Fruit fly (Drosophila melanogaster) S2 (cell line): ENCODE data around the gene CG15563.

Experiments used
- CG8478 ChIP-seq: fragments of >200 bp; optimal IDR thresholded peaks from 2 replicates; lab custom pipeline; 2018
- CTCF ChIP-seq, 2 experiments: fragments of >200 bp; optimal IDR thresholded peaks; 2 replicates each; lab custom pipeline; 2018

The CG15563 gene

dm6 chr3R:31218997-31219992, 12.8 kb downstream of the CG15563 start, which contains the start of gene ATPsynC:
ATPsynC (minus strand) TSS chr3R:31219630.
- TF ChIP-seq CG8478 (no peak), CTCF (optimal IDR thresholded peaks at IDR 0.05; lab: Kevin White, UChicago) (peak; percentile 75 to 82)

- TF ChIP-seq CG8478 (no peak), CTCF (optimal IDR thresholded peaks at IDR 0.05; lab: Kevin White, UChicago) (no peak)
Measured at dm6 chr3R:31218214-31218876, 13.8 kb downstream of the CG15563 start.

- no peak for TF ChIP-seq CTCF (optimal IDR thresholded peaks at IDR 0.05; lab: Kevin White, UChicago)
- no peak for TF ChIP-seq CG8478
Measured at dm6 chr3R:31215830-31216229, 16.3 kb downstream of the CG15563 start, which contains the start of gene CG15561. CG15561 (minus strand) TSS chr3R:31215942.

DNA sequence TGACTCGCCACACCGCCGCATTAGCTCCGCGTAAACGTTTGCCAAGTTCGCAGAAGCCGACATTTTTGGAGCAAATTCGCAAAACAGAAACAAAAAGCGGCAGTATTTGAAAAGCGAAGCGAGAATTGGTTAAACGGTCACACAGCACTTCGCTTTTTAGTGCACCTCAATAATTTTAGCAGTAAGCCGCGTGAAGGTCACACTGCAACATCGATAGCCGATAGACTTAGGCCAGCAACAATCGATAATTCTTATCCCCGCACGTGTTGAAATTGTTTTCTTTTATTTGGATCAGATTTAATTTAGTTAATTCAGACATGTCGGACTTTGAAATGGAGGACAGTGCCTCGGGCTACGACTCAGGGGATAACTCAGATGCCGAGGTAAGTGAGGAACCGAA, 18.9 kb downstream of the CG15563 start, which contains the start of the genes Zwilch and CG1542:
Gene Zwilch, minus strand, starts transcription at position 150 of the 400 bp plus-strand sequence.
Gene CG1542, plus strand, starts transcription at position 232 of the 400 bp plus-strand sequence.
- TF ChIP-seq CG8478 = no peak
- TF ChIP-seq CTCF (optimal IDR thresholded peaks at IDR 0.05; lab: Kevin White, UChicago) = peak; percentile 29 to 34

- no peak for TF ChIP-seq CTCF (optimal IDR thresholded peaks at IDR 0.05; lab: Kevin White, UChicago)
- no peak for TF ChIP-seq CG8478
Measured at dm6 chr3R:31210630-31211029, 21.5 kb downstream of the CG15563 start, which contains the start of gene chp. chp (minus strand) TSS chr3R:31210730.

DNA sequence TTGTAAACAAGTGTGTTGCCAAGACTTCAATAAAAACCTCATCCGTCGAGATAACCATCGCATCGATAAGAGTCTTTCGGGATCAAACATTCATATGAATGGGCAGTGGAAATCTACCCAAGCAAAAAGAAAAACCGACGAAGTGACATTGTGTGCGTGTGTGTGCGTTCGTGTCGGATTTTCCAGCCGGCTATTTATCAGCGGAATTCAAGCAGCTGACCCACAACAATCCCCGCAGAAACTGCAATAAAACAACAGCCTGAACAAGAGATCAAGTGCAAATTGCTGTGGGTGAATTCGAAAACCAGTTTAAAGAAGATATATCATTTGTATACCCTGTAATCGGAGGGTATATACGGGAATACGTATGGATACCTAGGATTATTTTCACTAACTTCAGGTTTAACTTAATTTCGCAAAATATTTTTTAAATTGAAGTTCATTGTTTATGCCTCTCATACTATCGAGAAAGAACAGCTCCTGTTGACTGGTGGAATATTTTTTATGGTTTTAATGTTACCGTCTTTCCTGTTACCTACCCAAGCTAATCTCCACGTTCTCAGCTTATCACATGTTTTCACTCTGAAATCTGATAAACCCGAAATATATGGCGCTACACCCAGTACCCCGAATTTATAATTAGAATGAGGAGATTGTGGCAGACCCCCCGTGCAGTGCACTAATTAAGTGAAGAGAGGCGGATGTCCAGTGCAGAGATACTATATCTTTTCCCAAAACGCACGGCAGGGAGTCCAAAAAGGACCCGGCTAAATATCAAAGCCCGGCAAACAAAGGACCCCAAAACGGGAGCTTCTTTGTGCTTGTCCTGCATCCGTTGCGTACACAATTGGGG, 34.8 kb downstream of the CG15563 start:
- TF ChIP-seq CG8478 = no peak
- TF ChIP-seq CTCF (optimal IDR thresholded peaks at IDR 0.05; lab: Kevin White, UChicago) = no peak

DNA sequence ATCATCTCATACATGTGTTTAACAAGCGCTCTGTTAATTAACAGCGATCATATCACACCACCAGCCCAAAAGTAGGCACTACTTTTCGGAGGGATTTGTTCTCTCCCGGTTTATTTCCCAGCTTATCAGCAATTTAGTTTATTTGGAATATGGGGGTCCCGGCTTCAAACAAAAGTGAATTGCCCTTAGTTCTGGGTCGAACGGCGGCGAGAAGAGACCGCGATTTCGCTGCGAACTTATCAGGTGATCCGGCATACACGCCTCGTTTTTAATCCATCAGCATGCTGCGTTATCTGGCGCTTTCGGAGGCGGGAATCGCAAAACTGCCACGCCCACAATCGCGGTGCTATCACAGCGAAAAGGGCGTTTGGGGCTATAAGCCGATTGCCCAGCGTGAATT, 35.4 kb downstream of the CG15563 start, which contains the start of gene CG1544:
Gene CG1544, plus strand, starts transcription at position 186 of the 400 bp plus-strand sequence.
- peak in 1 of 2 experiments; percentile 10 for TF ChIP-seq CTCF (optimal IDR thresholded peaks at IDR 0.05; lab: Kevin White, UChicago)
- no peak for TF ChIP-seq CG8478

- no peak for TF ChIP-seq CG8478
- TF ChIP-seq CTCF (optimal IDR thresholded peaks at IDR 0.05; lab: Kevin White, UChicago) = no peak
Measured at dm6 chr3R:31195695-31196113, 36.4 kb downstream of the CG15563 start, which contains the start of gene mesh. mesh (minus strand) TSS chr3R:31195762.

dm6 chr3R:31194627-31195026, 37.5 kb downstream of the CG15563 start:
- TF ChIP-seq CTCF (optimal IDR thresholded peaks at IDR 0.05; lab: Kevin White, UChicago) = no peak
- TF ChIP-seq CG8478 = no peak

DNA sequence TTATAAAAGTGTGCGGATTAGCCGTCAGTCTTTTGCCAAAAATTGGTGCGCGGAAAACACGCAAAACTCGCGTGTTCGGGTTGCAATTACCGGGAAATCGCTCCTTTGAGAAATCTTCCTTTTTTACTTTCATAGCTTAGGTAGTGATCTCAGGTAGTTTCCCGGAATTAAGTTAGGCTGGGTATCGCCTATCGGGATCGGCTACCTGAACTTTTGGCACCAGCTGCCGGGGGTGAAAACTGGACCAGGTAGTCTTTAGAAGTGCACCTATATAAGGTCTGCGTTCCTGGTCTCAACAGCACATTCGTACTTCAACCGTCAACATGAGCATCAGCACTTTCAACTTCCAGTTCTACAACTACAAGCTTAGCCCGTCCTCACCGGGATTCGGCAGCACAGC, 39.1 kb downstream of the CG15563 start, which contains the start of gene bnk:
Gene bnk, plus strand, starts transcription at position 301 of the 400 bp plus-strand sequence.
- TF ChIP-seq CG8478 = no peak
- no peak for TF ChIP-seq CTCF (optimal IDR thresholded peaks at IDR 0.05; lab: Kevin White, UChicago)

DNA sequence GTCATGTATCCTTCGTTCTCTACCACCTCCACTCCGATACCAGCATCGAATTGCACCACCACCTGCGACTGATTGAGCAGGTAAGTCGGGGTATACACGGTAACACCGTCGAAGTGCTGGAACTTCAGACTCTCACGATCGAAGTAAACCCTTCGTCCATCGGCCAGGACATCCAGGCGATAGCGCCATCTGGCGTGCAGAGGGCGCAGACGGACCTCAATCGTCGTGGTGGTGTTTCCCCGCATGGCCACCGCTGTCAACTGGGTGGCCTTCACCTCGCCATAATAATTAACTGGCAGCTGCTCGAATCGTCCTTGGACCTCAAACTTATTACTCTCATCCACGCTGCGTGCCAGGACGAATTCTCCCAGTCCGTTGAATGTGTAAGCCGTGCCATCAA, 50.3 kb downstream of the CG15563 start:
- TF ChIP-seq CTCF (optimal IDR thresholded peaks at IDR 0.05; lab: Kevin White, UChicago) (peak; percentile 54 to 77), CG8478 (no peak)
